Worm (Caenorhabditis elegans) whole organism, midembryonic: ENCODE measurements around the gene osta-3.

Source experiments
- flt-1 ChIP-seq: fragments of 200-800 bp; sonication (Bioruptor generic); IDR thresholded peaks from 2 replicates; pipeline ENCODE4 v1.3.6; 2022; ENCODE audit warnings: missing genetic modification characterization, missing compliant biosample characterization
- klf-2 ChIP-seq: fragments of 200-800 bp; sonication (Bioruptor generic); conservative IDR thresholded peaks from 2 replicates; pipeline ENCODE4 v1.3.6; 2022; ENCODE audit warnings: missing genetic modification reagents, missing genetic modification characterization, missing compliant biosample characterization
- med-1 ChIP-seq: sonication (generic microtip); optimal IDR thresholded peaks from 2 replicates; lab custom pipeline; 2017; ENCODE audit warnings: missing genetic modification characterization, mild to moderate bottlenecking, missing compliant biosample characterization, antibody characterized with exemption, missing genetic modification reagents; ENCODE audit not compliant: insufficient read depth
- ztf-29 ChIP-seq: fragments of 200-800 bp; sonication (Bioruptor generic); IDR thresholded peaks from 2 replicates; pipeline ENCODE4 v1.3.6; 2022; ENCODE audit warnings: missing genetic modification reagents, missing genetic modification characterization, missing compliant biosample characterization

DNA sequence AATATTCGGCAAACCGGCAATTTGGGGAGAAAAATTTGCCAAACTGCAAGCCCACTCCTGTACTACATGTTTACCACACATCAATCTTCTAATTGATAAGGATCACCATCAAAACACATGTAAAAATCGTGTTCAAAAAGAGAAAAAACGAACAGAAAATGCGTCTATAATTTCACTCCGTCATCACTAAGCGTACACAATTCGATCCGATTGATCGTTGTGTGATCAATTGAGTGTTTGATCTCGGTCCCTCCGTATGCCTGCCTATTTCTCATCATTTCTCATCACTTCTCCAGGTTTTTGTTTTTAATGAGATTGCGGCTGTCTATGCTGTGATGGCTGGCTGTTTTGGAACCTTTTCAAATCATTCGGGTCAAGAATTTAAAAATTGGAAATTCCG is 13.1 kb downstream of the osta-3 start:
- TF ChIP-seq med-1 (GFP tag; lab: Kevin White, UChicago) (no peak), ztf-29 (no peak), flt-1 (no peak), klf-2 (GFP tag; lab: Robert Waterston, UW) (no peak)
